Fruit fly (Drosophila melanogaster) whole organism, pupa: ENCODE results near the gene CG6980.
A peak's percentile ranks its signal among the peaks of the same experiment; 100 is the strongest.

Experiments used
- CG17806 ChIP-seq: fragments of 200-800 bp; sonication (Bioruptor generic); optimal IDR thresholded peaks from 2 replicates; lab custom pipeline; 2018; ENCODE audit warnings: missing biosample characterization, mild to moderate bottlenecking, missing genetic modification characterization, moderate library complexity
- CG8159 ChIP-seq: fragments of 200-800 bp; sonication (Bioruptor generic); optimal IDR thresholded peaks from 3 replicates; lab custom pipeline; 2018; ENCODE audit warnings: missing biosample characterization, mild to moderate bottlenecking, missing genetic modification characterization, moderate library complexity
- EcR ChIP-seq: fragments of 200-800 bp; sonication (Bioruptor generic); optimal IDR thresholded peaks from 3 replicates; lab custom pipeline; 2019; ENCODE audit warnings: missing biosample characterization, missing genetic modification characterization, mild to moderate bottlenecking, moderate library complexity, missing genetic modification reagents

- peak; percentile 50 for TF ChIP-seq CG8159 (tag; lab: Kevin White, UChicago)
- TF ChIP-seq EcR (GFP tag; lab: Kevin White, UChicago), result peak; percentile 56
- TF ChIP-seq CG17806 (tag; lab: Kevin White, UChicago), result peak; percentile 16
These were observed 20.3 kb upstream of the CG6980 start, which contains the start of gene CG5805 for dm6 chr3R:24787042-24787565.
